Fruit fly (Drosophila melanogaster): ENCODE data around the gene fy.

Gene fy

DNA sequence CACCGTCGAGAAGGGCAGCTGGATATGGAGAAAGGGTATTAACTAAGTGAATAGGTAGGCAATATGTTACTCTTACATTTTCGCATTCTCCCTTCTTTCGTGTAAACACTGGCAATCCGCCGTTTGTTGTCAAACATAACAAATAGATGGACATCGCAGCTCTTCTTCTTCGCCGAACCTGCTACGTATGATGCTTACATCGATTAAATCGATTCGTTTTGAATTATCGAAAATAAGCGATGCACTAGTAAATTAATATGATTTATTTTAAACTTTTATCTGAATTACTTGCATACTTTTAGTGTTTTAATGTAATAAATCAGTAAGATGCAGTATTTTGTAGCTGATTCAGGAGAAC, at the start of gene fy:
TSS of gene fy (minus strand) at position 353 of the 358 bp plus-strand sequence.
- TF ChIP-seq Nf-YC (tag; optimal IDR thresholded peaks at IDR 0.05) (no peak), Sox100B (GFP tag; optimal IDR thresholded peaks at IDR 0.05) (peak; percentile 22), HmgD (GFP tag; optimal IDR thresholded peaks at IDR 0.05) (no peak), unc-4 (GFP tag; IDR thresholded peaks at IDR 0.05; ENCODE audit: partially characterized antibody) (no peak), Sox102F (GFP tag; optimal IDR thresholded peaks at IDR 0.05) (no peak), Six4 (GFP tag; optimal IDR thresholded peaks at IDR 0.05) (no peak), mirr (GFP tag; optimal IDR thresholded peaks at IDR 0.05) (no peak), B-H2 (GFP tag; optimal IDR thresholded peaks at IDR 0.05) (no peak), jumu (GFP tag; optimal IDR thresholded peaks at IDR 0.05) (no peak), CG5180 (GFP tag; optimal IDR thresholded peaks at IDR 0.05) (peak; percentile 96), CG17385 (GFP tag; optimal IDR thresholded peaks at IDR 0.05) (peak; percentile 91), Ets65A (GFP tag) (no peak), CG7839 (tag; optimal IDR thresholded peaks at IDR 0.05) (no peak)

DNA sequence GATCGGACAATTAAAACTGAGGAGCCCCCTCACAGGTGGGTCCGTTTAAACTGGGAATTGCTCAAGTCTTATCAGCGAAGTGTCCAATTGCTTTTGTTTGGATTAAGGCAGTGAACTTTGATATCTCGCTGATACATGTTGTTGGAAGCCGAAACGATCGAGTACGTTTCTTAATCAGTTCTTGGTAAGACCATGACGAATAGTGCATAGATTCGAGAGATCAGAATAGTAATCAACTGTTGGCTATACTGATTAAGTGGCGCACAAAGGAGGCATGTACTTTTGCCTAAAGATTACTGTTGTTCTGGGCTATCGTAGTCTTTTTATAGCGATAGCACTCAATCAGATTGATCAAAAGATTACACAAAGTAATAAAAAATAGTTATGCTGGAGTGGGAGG, 48.4 kb upstream of the fy start:
- no peak for TF ChIP-seq disco-r (GFP tag; optimal IDR thresholded peaks at IDR 0.05)
- TF ChIP-seq Hr78 (GFP tag; optimal IDR thresholded peaks at IDR 0.05), result peak in 1 of 2 experiments; percentile 73
- no peak for TF ChIP-seq trem (tag; optimal IDR thresholded peaks at IDR 0.05)
- TF ChIP-seq Neu2 (GFP tag; optimal IDR thresholded peaks at IDR 0.05; ENCODE audit: borderline replicate concordance), result no peak
- TF ChIP-seq NFAT (GFP tag; IDR thresholded peaks at IDR 0.05), result no peak
- TF ChIP-seq Drgx (GFP tag; IDR thresholded peaks at IDR 0.05), result no peak
- no peak for TF ChIP-seq CG3407 (GFP tag; optimal IDR thresholded peaks at IDR 0.05)
- TF ChIP-seq insv (GFP tag; optimal IDR thresholded peaks at IDR 0.05), result no peak
- peak; percentile 53 for TF ChIP-seq GATAe (GFP tag; conservative IDR thresholded peaks at IDR 0.05)
- TF ChIP-seq CG1647 (GFP tag; optimal IDR thresholded peaks at IDR 0.05), result no peak
- no peak for TF ChIP-seq chn (GFP tag; optimal IDR thresholded peaks at IDR 0.05)
- no peak for TF ChIP-seq ase (GFP tag; IDR thresholded peaks at IDR 0.05)
- TF ChIP-seq corto (GFP tag; optimal IDR thresholded peaks at IDR 0.05), result no peak
- TF ChIP-seq crp (GFP tag; optimal IDR thresholded peaks at IDR 0.05), result no peak
- TF ChIP-seq pan (optimal IDR thresholded peaks at IDR 0.05), result no peak
- no peak for TF ChIP-seq pan (GFP tag; optimal IDR thresholded peaks at IDR 0.05 in 1 of 2, IDR thresholded peaks at IDR 0.05 in 1 of 2)
- TF ChIP-seq gro (GFP tag; optimal IDR thresholded peaks at IDR 0.05), result peak; percentile 57
- TF ChIP-seq CG9817 (tag; optimal IDR thresholded peaks at IDR 0.05), result no peak
- no peak for TF ChIP-seq Hr3 (GFP tag; optimal IDR thresholded peaks at IDR 0.05)
- no peak for TF ChIP-seq CG11398 (GFP tag; optimal IDR thresholded peaks at IDR 0.05)
- TF ChIP-seq CG4854 (GFP tag; optimal IDR thresholded peaks at IDR 0.05), result no peak
- TF ChIP-seq ATbp (GFP tag; optimal IDR thresholded peaks at IDR 0.05), result no peak
- no peak for TF ChIP-seq NfI (GFP tag; optimal IDR thresholded peaks at IDR 0.05)
- TF ChIP-seq mirr (GFP tag; optimal IDR thresholded peaks at IDR 0.05), result peak; percentile 93
- TF ChIP-seq twi (tag; optimal IDR thresholded peaks at IDR 0.05), result no peak
- no peak for TF ChIP-seq CG16813 (GFP tag; IDR thresholded peaks at IDR 0.05; ENCODE audit: partially characterized antibody)
- TF ChIP-seq hkb (optimal IDR thresholded peaks at IDR 0.05), result no peak
- no peak for TF ChIP-seq hkb (GFP tag; IDR thresholded peaks at IDR 0.05)
- TF ChIP-seq ewg (GFP tag; optimal IDR thresholded peaks at IDR 0.05), result no peak
- no peak for TF ChIP-seq CG17802 (tag; optimal IDR thresholded peaks at IDR 0.05)
- TF ChIP-seq Atf3 (GFP tag; optimal IDR thresholded peaks at IDR 0.05), result no peak
- no peak for TF ChIP-seq CG17829 (tag; optimal IDR thresholded peaks at IDR 0.05)
- no peak for TF ChIP-seq odd (GFP tag; optimal IDR thresholded peaks at IDR 0.05)
- TF ChIP-seq eve (GFP tag; optimal IDR thresholded peaks at IDR 0.05), result no peak
- TF ChIP-seq hth (optimal IDR thresholded peaks at IDR 0.05), result no peak
- TF ChIP-seq CG34376 (GFP tag; optimal IDR thresholded peaks at IDR 0.05), result peak; percentile 83
- TF ChIP-seq CG10543 (GFP tag; optimal IDR thresholded peaks at IDR 0.05), result peak; percentile 51
- no peak for TF ChIP-seq CG8765 (GFP tag; IDR thresholded peaks at IDR 0.05)
- no peak for TF ChIP-seq CG4282 (GFP tag; optimal IDR thresholded peaks at IDR 0.05)
